Fruit fly (Drosophila melanogaster): ENCODE data around the gene TM9SF3.

Gene TM9SF3

dm6 chr3L:5633247-5634187, 29.7 kb upstream of the TM9SF3 start:
- TF ChIP-seq CG14711 (tag; optimal IDR thresholded peaks at IDR 0.05) = no peak
- no peak for TF ChIP-seq Clk (GFP tag; optimal IDR thresholded peaks at IDR 0.05)
- TF ChIP-seq CG5204 (GFP tag; optimal IDR thresholded peaks at IDR 0.05) = no peak
- TF ChIP-seq cnc (optimal IDR thresholded peaks at IDR 0.05) = no peak
- no peak for TF ChIP-seq CG7101 (tag; optimal IDR thresholded peaks at IDR 0.05)
- no peak for TF ChIP-seq CG12768 (GFP tag; optimal IDR thresholded peaks at IDR 0.05)
- TF ChIP-seq ovo (GFP tag; optimal IDR thresholded peaks at IDR 0.05) = no peak
- no peak for TF ChIP-seq pad (GFP tag; optimal IDR thresholded peaks at IDR 0.05)
- no peak for TF ChIP-seq toe (GFP tag; optimal IDR thresholded peaks at IDR 0.05)

DNA sequence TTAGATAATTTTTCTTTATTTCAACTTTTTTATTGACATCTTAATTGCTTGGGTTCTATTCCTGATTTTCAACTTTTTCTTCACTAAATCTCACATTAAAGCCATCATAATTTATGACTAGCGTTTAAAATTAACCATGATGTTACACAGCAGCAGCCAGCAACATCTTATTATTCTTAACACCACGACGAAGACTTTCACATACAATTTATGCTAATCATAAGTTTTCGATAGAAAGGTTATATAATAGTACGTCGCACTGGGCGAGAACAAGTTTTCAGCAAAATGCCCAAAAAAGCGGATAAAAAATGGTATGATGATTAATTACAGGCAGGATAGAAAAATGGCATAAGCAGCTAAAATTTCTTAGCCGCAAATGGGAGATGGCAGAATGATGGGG, 28.1 kb upstream of the TM9SF3 start:
- TF ChIP-seq CG14711 (tag; optimal IDR thresholded peaks at IDR 0.05) = no peak
- peak; percentile 78 for TF ChIP-seq kay (GFP tag; ENCODE audit: borderline replicate concordance)

DNA sequence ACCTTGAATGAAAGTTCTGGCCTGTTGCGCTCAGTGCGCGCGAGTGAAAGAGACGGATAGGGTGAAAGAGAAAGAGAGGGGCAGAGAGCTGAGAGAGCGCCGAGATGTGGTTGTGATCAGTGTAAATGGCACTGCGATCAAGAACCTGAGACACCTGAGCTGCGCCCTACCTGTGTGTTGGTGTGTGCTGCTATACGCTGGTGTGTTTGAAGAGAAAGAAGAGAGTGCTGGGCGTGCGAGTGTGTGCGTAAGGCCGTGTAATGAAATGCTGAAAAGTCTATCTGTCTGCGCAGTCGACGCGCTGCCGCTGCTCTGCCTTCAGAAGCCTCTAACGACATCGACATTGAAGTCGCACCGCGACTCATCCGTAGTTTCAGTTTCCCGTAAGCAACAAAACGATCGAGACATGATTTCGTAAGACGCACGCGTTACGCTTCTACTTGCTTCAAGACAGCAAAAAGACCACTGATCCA, 26.9 kb upstream of the TM9SF3 start, which contains the start of gene Blimp-1:
Blimp-1 (plus strand) TSS at position 376 of the 473 bp plus-strand sequence.
- TF ChIP-seq CG7101 (tag; optimal IDR thresholded peaks at IDR 0.05) = no peak
- peak; percentile 31 for TF ChIP-seq Mnt (GFP tag; optimal IDR thresholded peaks at IDR 0.05)
- TF ChIP-seq cic (GFP tag; optimal IDR thresholded peaks at IDR 0.05) = peak; percentile 50
- TF ChIP-seq Clk (GFP tag; optimal IDR thresholded peaks at IDR 0.05) = peak; percentile 13
- peak; percentile 5 for TF ChIP-seq CG12768 (GFP tag; optimal IDR thresholded peaks at IDR 0.05)

dm6 chr3L:5630176-5630583, 26.4 kb upstream of the TM9SF3 start:
- TF ChIP-seq CG7101 (tag; optimal IDR thresholded peaks at IDR 0.05) (no peak), CG14711 (tag; optimal IDR thresholded peaks at IDR 0.05) (no peak), toe (GFP tag; optimal IDR thresholded peaks at IDR 0.05) (peak; percentile 32), kay (GFP tag; ENCODE audit: borderline replicate concordance) (peak; percentile 76), tj (GFP tag; optimal IDR thresholded peaks at IDR 0.05) (no peak)

DNA sequence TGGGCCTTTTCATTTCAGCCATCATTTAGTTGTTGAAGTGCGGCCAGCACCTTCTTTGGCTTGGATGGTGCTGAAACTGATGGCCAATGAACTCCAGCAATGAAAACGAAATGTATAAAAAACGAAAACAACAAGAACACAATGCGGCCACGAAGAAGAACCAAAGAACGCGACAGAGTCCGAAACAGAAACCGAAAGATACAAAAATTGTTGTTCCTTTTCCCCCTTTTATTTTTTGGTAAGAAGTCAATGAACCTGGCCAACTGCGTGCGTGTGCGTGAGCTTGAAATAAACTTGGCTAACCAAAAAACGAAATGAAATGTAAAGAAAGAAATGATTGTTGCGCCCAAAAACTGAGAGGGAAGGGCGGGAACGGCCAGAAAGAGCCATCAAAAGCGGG, 24.0 kb upstream of the TM9SF3 start:
- TF ChIP-seq CG11617 (GFP tag; optimal IDR thresholded peaks at IDR 0.05) (no peak), CG7101 (tag; optimal IDR thresholded peaks at IDR 0.05) (no peak), kay (GFP tag; ENCODE audit: borderline replicate concordance) (no peak), Clk (GFP tag; optimal IDR thresholded peaks at IDR 0.05) (no peak), CG33017 (tag; optimal IDR thresholded peaks at IDR 0.05) (no peak), Mnt (GFP tag; optimal IDR thresholded peaks at IDR 0.05) (no peak), CG7045 (GFP tag; optimal IDR thresholded peaks at IDR 0.05) (no peak), CG14711 (tag; optimal IDR thresholded peaks at IDR 0.05) (no peak), pad (GFP tag; optimal IDR thresholded peaks at IDR 0.05) (no peak), cnc (optimal IDR thresholded peaks at IDR 0.05) (no peak), Hr96 (GFP tag; optimal IDR thresholded peaks at IDR 0.05) (no peak), cic (GFP tag; optimal IDR thresholded peaks at IDR 0.05) (no peak), CG5204 (GFP tag; optimal IDR thresholded peaks at IDR 0.05) (no peak), CG12768 (GFP tag; optimal IDR thresholded peaks at IDR 0.05) (no peak), Crg-1 (GFP tag; optimal IDR thresholded peaks at IDR 0.05) (no peak), bab1 (GFP tag; optimal IDR thresholded peaks at IDR 0.05) (no peak), tj (GFP tag; optimal IDR thresholded peaks at IDR 0.05) (no peak), CG1620 (GFP tag; optimal IDR thresholded peaks at IDR 0.05) (no peak), ovo (GFP tag; optimal IDR thresholded peaks at IDR 0.05) (no peak)

DNA sequence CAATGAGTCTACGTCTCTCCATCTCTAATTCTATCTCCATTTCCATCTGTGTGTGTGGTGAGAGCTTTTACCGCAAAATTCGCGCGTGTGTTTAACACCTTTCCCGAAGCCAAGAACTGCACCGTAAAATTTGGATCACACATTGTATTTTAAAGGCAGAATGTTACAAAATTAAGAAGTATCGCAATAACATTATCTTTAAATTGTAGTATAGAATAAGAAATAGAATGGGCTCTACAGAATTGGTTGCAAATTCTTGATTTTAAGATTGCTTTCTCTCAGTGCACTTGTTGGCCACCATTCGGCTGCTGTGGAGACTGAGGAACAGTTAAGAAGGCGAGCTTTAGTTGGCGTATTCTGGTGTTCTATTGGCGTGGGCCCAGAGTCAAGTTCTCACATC, 22.7 kb upstream of the TM9SF3 start:
- TF ChIP-seq Mnt (GFP tag; optimal IDR thresholded peaks at IDR 0.05) (no peak), tj (GFP tag; optimal IDR thresholded peaks at IDR 0.05) (no peak), CG5204 (GFP tag; optimal IDR thresholded peaks at IDR 0.05) (no peak), cnc (optimal IDR thresholded peaks at IDR 0.05) (no peak), bab1 (GFP tag; optimal IDR thresholded peaks at IDR 0.05) (no peak), Clk (GFP tag; optimal IDR thresholded peaks at IDR 0.05) (no peak), CG1620 (GFP tag; optimal IDR thresholded peaks at IDR 0.05) (no peak), Hr96 (GFP tag; optimal IDR thresholded peaks at IDR 0.05) (no peak), Crg-1 (GFP tag; optimal IDR thresholded peaks at IDR 0.05) (no peak), CG12768 (GFP tag; optimal IDR thresholded peaks at IDR 0.05) (no peak), cic (GFP tag; optimal IDR thresholded peaks at IDR 0.05) (no peak), CG7101 (tag; optimal IDR thresholded peaks at IDR 0.05) (no peak), CG33017 (tag; optimal IDR thresholded peaks at IDR 0.05) (no peak), pad (GFP tag; optimal IDR thresholded peaks at IDR 0.05) (no peak), CG11617 (GFP tag; optimal IDR thresholded peaks at IDR 0.05) (no peak), CG14711 (tag; optimal IDR thresholded peaks at IDR 0.05) (no peak), toe (GFP tag; optimal IDR thresholded peaks at IDR 0.05) (no peak), CG7045 (GFP tag; optimal IDR thresholded peaks at IDR 0.05) (no peak), kay (GFP tag; ENCODE audit: borderline replicate concordance) (no peak)

Measured in whole organism, adult.